Fruit fly (Drosophila melanogaster) Kc167 (cell line): ENCODE results near the gene SIDL.

Experiments
- Myc ChIP-seq: fragments of >200 bp; optimal IDR thresholded peaks from 2 replicates; lab custom pipeline; 2017; ENCODE audit warnings: missing external identifiers
- h ChIP-seq: fragments of >200 bp; optimal IDR thresholded peaks from 3 replicates; lab custom pipeline; 2018; ENCODE audit warnings: missing external identifiers
- insv ChIP-seq: fragments of >200 bp; optimal IDR thresholded peaks from 3 replicates; lab custom pipeline; 2018; ENCODE audit warnings: missing external identifiers
- psq ChIP-seq: fragments of >200 bp; optimal IDR thresholded peaks from 2 replicates; lab custom pipeline; 2017; ENCODE audit warnings: missing external identifiers
- ttk ChIP-seq: sonication (Bioruptor generic); optimal IDR thresholded peaks from 2 replicates; lab custom pipeline; 2017; ENCODE audit warnings: missing external identifiers

DNA sequence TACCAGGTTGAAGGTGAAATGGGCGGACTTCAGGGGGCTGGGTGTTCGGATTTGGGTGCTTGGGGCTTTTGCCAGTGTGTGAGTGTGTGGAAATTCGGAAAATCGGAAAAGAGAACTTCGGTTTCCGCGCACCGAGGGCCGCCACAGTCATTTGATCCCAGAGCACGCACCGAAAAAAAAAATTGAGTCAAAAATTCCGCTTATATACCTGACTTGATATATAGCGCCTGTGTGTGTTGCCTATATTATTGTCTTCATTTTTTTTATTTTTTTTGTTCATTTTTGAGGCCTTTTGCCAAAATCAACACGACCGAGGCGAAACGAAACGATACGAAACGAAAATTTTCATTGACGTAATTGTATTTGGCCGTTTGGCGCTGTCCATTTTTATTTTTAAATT, 41.4 kb downstream of the SIDL start:
- TF ChIP-seq ttk (lab: Kevin White, UChicago) (no peak), psq (no peak), Myc (lab: Kevin White, UChicago) (no peak), insv (lab: Kevin White, UChicago) (no peak), h (lab: Kevin White, UChicago) (no peak)
